Worm (Caenorhabditis elegans) whole organism, L3 larva: ENCODE measurements around the gene F13B9.2.

Source experiments
- elt-2 ChIP-seq: sonication (generic microtip); optimal IDR thresholded peaks from 2 replicates; lab custom pipeline; 2016; ENCODE audit warnings: missing genetic modification reagents, mild to moderate bottlenecking, missing genetic modification characterization, missing compliant biosample characterization
- elt-3 ChIP-seq, 3 experiments: fragments of 150-350 bp in 1 of 3; sonication (generic microtip) in 2 of 3; optimal IDR thresholded peaks; 2 replicates in 2 of 3; 4 replicates in 1 of 3; lab custom pipeline; 2014 to 2017; ENCODE audit warnings: missing biosample characterization in 3 of 3, missing genetic modification characterization in 3 of 3
- nhr-11 ChIP-seq: fragments of 150-350 bp; optimal IDR thresholded peaks from 2 replicates; lab custom pipeline; 2014; ENCODE audit warnings: missing biosample characterization, missing genetic modification characterization
- unc-62 ChIP-seq: fragments of 150-350 bp; sonication (generic microtip); optimal IDR thresholded peaks from 4 replicates; lab custom pipeline; 2014; ENCODE audit warnings: missing biosample characterization, missing genetic modification reagents, missing genetic modification characterization
- zag-1 ChIP-seq: fragments of 150-350 bp; optimal IDR thresholded peaks from 2 replicates; lab custom pipeline; 2014; ENCODE audit warnings: missing biosample characterization, missing genetic modification characterization

ce11 chrX:8255433-8255832 lies 30.1 kb upstream of the F13B9.2 start:
- TF ChIP-seq unc-62 (GFP tag; lab: Kevin White, UChicago) = no peak
- no peak for TF ChIP-seq zag-1 (tag; lab: Kevin White, UChicago)
- no peak for TF ChIP-seq elt-3 (tag; optimal IDR thresholded peaks at IDR 0.05; lab: Kevin White, UChicago)
- TF ChIP-seq elt-2 (tag; lab: Kevin White, UChicago) = no peak
- no peak for TF ChIP-seq nhr-11 (tag; lab: Kevin White, UChicago)
